Worm (Caenorhabditis elegans): Measurements from ENCODE around the gene lido-11.
"Not testable (repeated sequence)": the region's sequence is repeated elsewhere in the genome, so short reads cannot be mapped to it uniquely, and the experiment has no call there.

DNA sequence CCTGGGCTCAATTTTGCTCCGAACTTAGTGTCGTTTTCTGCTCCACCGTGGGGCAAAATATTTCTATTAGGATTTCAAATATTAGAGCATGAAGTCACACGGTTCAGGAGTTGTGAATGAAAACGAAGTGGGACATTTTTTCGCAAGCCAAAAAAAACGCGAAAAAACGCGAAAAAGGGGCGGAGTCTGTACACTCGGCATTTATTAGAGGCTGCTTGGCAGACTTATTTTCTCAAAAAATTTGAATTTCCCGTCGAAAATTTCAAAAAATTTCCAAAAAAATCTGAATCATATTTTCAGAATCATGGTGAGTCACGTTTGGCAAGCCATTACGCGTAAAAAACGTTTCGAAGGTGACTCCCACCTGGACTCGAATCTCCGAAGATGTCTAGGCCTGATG, 28.7 kb downstream of the lido-11 start, which contains the start of gene B0454.6:
- not testable (repeated sequence) for TF ChIP-seq cog-1 (tag; optimal IDR thresholded peaks at IDR 0.05); tab-1 (GFP tag; IDR thresholded peaks at IDR 0.05); flt-1 (GFP tag; IDR thresholded peaks at IDR 0.05); ztf-29 (GFP tag; IDR thresholded peaks at IDR 0.05)
